Fruit fly (Drosophila melanogaster): ENCODE measurements around the gene Socs16D.
A peak's percentile ranks its signal among the peaks of the same experiment; 100 is the strongest.

Socs16D gene

dm6 chrX:17829083-17829997 is 2.0 kb upstream of the Socs16D start (continued):
- TF ChIP-seq psq (GFP tag; optimal IDR thresholded peaks at IDR 0.05) (no peak), CG4360 (GFP tag; IDR thresholded peaks at IDR 0.05) (peak; percentile 96), stc (GFP tag; IDR thresholded peaks at IDR 0.05) (no peak), her (GFP tag; optimal IDR thresholded peaks at IDR 0.05) (no peak), CG6813 (GFP tag; optimal IDR thresholded peaks at IDR 0.05) (peak; percentile 39), sug (tag; optimal IDR thresholded peaks at IDR 0.05) (no peak), CG7372 (GFP tag; IDR thresholded peaks at IDR 0.05) (no peak), lov (optimal IDR thresholded peaks at IDR 0.05) (no peak), lov (GFP tag; IDR thresholded peaks at IDR 0.05) (0 out of 3 replicates have a peak, but pooled peaks have one; percentile 31), CG17568 (GFP tag; optimal IDR thresholded peaks at IDR 0.05) (peak; percentile 33), br (optimal IDR thresholded peaks at IDR 0.05) (no peak), CG14710 (tag; optimal IDR thresholded peaks at IDR 0.05) (peak; percentile 85), amos (GFP tag; IDR thresholded peaks at IDR 0.05; ENCODE audit: partially characterized antibody) (no peak), CG14667 (GFP tag; IDR thresholded peaks at IDR 0.05) (no peak), ap (GFP tag; IDR thresholded peaks at IDR 0.05) (peak; percentile 41; the same call in 1 of the 2 replicates), ac (GFP tag; optimal IDR thresholded peaks at IDR 0.05) (peak; percentile 53), Ets65A (GFP tag) (no peak), nerfin-2 (GFP tag; IDR thresholded peaks at IDR 0.05; ENCODE audit: partially characterized antibody) (no peak), Aef1 (GFP tag; IDR thresholded peaks at IDR 0.05) (no peak), maf-S (GFP tag; optimal IDR thresholded peaks at IDR 0.05) (no peak), CG9797 (GFP tag; optimal IDR thresholded peaks at IDR 0.05) (no peak), Oaz (GFP tag; IDR thresholded peaks at IDR 0.05) (no peak), chm (GFP tag; IDR thresholded peaks at IDR 0.05) (0 out of 2 replicates have a peak, but pooled peaks have one; percentile 19), cwo (GFP tag; optimal IDR thresholded peaks at IDR 0.05) (no peak), nerfin-1 (tag; optimal IDR thresholded peaks at IDR 0.05) (peak; percentile 63), Drgx (GFP tag; IDR thresholded peaks at IDR 0.05) (peak; percentile 57), CG8944 (GFP tag; optimal IDR thresholded peaks at IDR 0.05) (peak; percentile 1), pb (GFP tag; optimal IDR thresholded peaks at IDR 0.05) (no peak), phol (tag; optimal IDR thresholded peaks at IDR 0.05) (peak; percentile 85), CG6175 (GFP tag; IDR thresholded peaks at IDR 0.05) (no peak), CG10654 (GFP tag; optimal IDR thresholded peaks at IDR 0.05) (no peak), gfzf (GFP tag; optimal IDR thresholded peaks at IDR 0.05) (no peak), CG17328 (GFP tag; IDR thresholded peaks at IDR 0.05) (peak; percentile 60), CG32532 (GFP tag; IDR thresholded peaks at IDR 0.05) (no peak), bbx (GFP tag; IDR thresholded peaks at IDR 0.05; ENCODE audit: partially characterized antibody) (no peak), tap (tag; optimal IDR thresholded peaks at IDR 0.05) (peak; percentile 58), CG6689 (GFP tag; IDR thresholded peaks at IDR 0.05) (peak; percentile 41), CG17361 (GFP tag; IDR thresholded peaks at IDR 0.05) (peak; percentile 89), CG15269 (tag; optimal IDR thresholded peaks at IDR 0.05) (peak; percentile 62), pros (GFP tag; optimal IDR thresholded peaks at IDR 0.05) (peak; percentile 72), knrl (GFP tag; IDR thresholded peaks at IDR 0.05; ENCODE audit: partially characterized antibody) (no peak), wor (GFP tag; IDR thresholded peaks at IDR 0.05) (peak; percentile 42; the same call in 1 of the 2 replicates), gcm (GFP tag; optimal IDR thresholded peaks at IDR 0.05) (peak; percentile 73), Side (GFP tag; optimal IDR thresholded peaks at IDR 0.05) (no peak), Hr3 (GFP tag; optimal IDR thresholded peaks at IDR 0.05) (peak; percentile 35), HHEX (GFP tag; optimal IDR thresholded peaks at IDR 0.05) (peak; percentile 25), CG7839 (tag; optimal IDR thresholded peaks at IDR 0.05) (peak; percentile 74), ind (GFP tag; optimal IDR thresholded peaks at IDR 0.05) (no peak), disco-r (GFP tag; optimal IDR thresholded peaks at IDR 0.05) (no peak), CG6254 (GFP tag; optimal IDR thresholded peaks at IDR 0.05) (peak; percentile 53)
